Fruit fly (Drosophila melanogaster) whole organism: ENCODE data around the gene CG16989.

ENCODE experiments used
- CG8478 ChIP-seq: fragments of >200 bp; optimal IDR thresholded peaks from 2 replicates; lab custom pipeline; 2018; ENCODE audit warnings: inconsistent platforms
- Dll ChIP-seq: fragments of >200 bp; optimal IDR thresholded peaks from 2 replicates; lab custom pipeline; 2017
- EcR ChIP-seq, 2 experiments: fragments of >200 bp; optimal IDR thresholded peaks; 2 replicates each; lab custom pipeline; 2017; ENCODE audit warnings: missing biosample characterization in 2 of 2, missing genetic modification characterization in 2 of 2, missing genetic modification reagents in 2 of 2
- pan ChIP-seq: fragments of >200 bp; optimal IDR thresholded peaks from 2 replicates; lab custom pipeline; 2017
- psq ChIP-seq: fragments of >200 bp; optimal IDR thresholded peaks from 2 replicates; lab custom pipeline; 2017
- usp ChIP-seq: fragments of >200 bp; optimal IDR thresholded peaks from 2 replicates; lab custom pipeline; 2017; ENCODE audit warnings: missing biosample characterization, missing genetic modification characterization, mixed read lengths

dm6 chrX:769639-770124 lies 23.3 kb upstream of the CG16989 start, which contains the start of gene fz3:
- TF ChIP-seq usp (GFP tag; lab: Kevin White, UChicago) = no peak
- no peak for TF ChIP-seq CG8478 (lab: Kevin White, UChicago)
- no peak for TF ChIP-seq psq (lab: Kevin White, UChicago)
- no peak for TF ChIP-seq EcR (GFP tag; optimal IDR thresholded peaks at IDR 0.05; lab: Kevin White, UChicago)
- TF ChIP-seq pan (lab: Kevin White, UChicago) = no peak
- TF ChIP-seq Dll = no peak
